Fruit fly (Drosophila melanogaster) whole organism, pupa: ENCODE data around the gene Smn.

Source experiments
- CG10348 ChIP-seq: fragments of 200-800 bp; sonication (Bioruptor generic); IDR thresholded peaks from 2 replicates; pipeline ENCODE4 v1.3.6; 2022; ENCODE audit warnings: missing biosample characterization, missing genetic modification characterization
- CG13204 ChIP-seq: fragments of 200-800 bp; sonication (Bioruptor generic); optimal IDR thresholded peaks from 2 replicates; lab custom pipeline; 2018; ENCODE audit warnings: missing biosample characterization, mild to moderate bottlenecking, missing genetic modification characterization, moderate library complexity
- CG17806 ChIP-seq: fragments of 200-800 bp; sonication (Bioruptor generic); optimal IDR thresholded peaks from 2 replicates; lab custom pipeline; 2018; ENCODE audit warnings: missing biosample characterization, mild to moderate bottlenecking, missing genetic modification characterization, moderate library complexity
- CG4496 ChIP-seq: fragments of 200-800 bp; sonication (Bioruptor generic); IDR thresholded peaks from 3 replicates; pipeline ENCODE4 v1.3.6; 2022; ENCODE audit warnings: missing biosample characterization, missing genetic modification characterization
- CG8159 ChIP-seq: fragments of 200-800 bp; sonication (Bioruptor generic); optimal IDR thresholded peaks from 3 replicates; lab custom pipeline; 2018; ENCODE audit warnings: missing biosample characterization, mild to moderate bottlenecking, missing genetic modification characterization, moderate library complexity
- CG8301 ChIP-seq: fragments of 200-800 bp; sonication (Bioruptor generic); optimal IDR thresholded peaks from 2 replicates; lab custom pipeline; 2018; ENCODE audit warnings: missing biosample characterization, mild to moderate bottlenecking, missing genetic modification characterization
- Pif1A ChIP-seq: fragments of 200-800 bp; sonication (Bioruptor generic); optimal IDR thresholded peaks from 3 replicates; lab custom pipeline; 2016; ENCODE audit warnings: missing biosample characterization, missing genetic modification characterization

dm6 chr3L:16544220-16544619 lies 37.1 kb downstream of the Smn start:
- no peak for TF ChIP-seq CG13204 (GFP tag; lab: Kevin White, UChicago)
- no peak for TF ChIP-seq CG8301 (tag; lab: Kevin White, UChicago)
- no peak for TF ChIP-seq Pif1A
- no peak for TF ChIP-seq CG17806 (tag; lab: Kevin White, UChicago)
- TF ChIP-seq CG4496 (GFP tag; lab: Robert Waterston, UW) = no peak
- no peak for TF ChIP-seq CG10348
- no peak for TF ChIP-seq CG8159 (tag; lab: Kevin White, UChicago)
